Worm (Caenorhabditis elegans) whole organism, L1 larva: ENCODE data around the gene sru-24.

Source experiments
- aha-1 ChIP-seq: fragments of 150-350 bp; optimal IDR thresholded peaks from 2 replicates; lab custom pipeline; 2014; ENCODE audit warnings: missing biosample characterization, missing genetic modification characterization
- ama-1 ChIP-seq: fragments of 150-350 bp; optimal IDR thresholded peaks from 2 replicates; lab custom pipeline; 2014
- blmp-1 ChIP-seq: fragments of 150-350 bp; optimal IDR thresholded peaks from 2 replicates; lab custom pipeline; 2014; ENCODE audit warnings: missing biosample characterization, missing genetic modification characterization
- isw-1 ChIP-seq: fragments of 200-800 bp; sonication (Bioruptor generic); IDR thresholded peaks from 2 replicates; pipeline ENCODE4 v1.3.6; 2022; ENCODE audit warnings: missing genetic modification characterization, missing compliant biosample characterization
- mdl-1 ChIP-seq, 2 experiments: fragments of 150-350 bp; optimal IDR thresholded peaks; 2 replicates each; lab custom pipeline; 2014 to 2017; ENCODE audit warnings: missing biosample characterization in 2 of 2, missing genetic modification characterization in 2 of 2, inconsistent platforms in 1 of 2
- nhr-237 ChIP-seq: fragments of 150-350 bp; optimal IDR thresholded peaks from 2 replicates; lab custom pipeline; 2014; ENCODE audit warnings: missing biosample characterization, missing genetic modification characterization
- pqm-1 ChIP-seq: sonication (generic microtip); optimal IDR thresholded peaks from 3 replicates; lab custom pipeline; 2017; ENCODE audit warnings: missing biosample characterization, missing genetic modification characterization
- zag-1 ChIP-seq: fragments of 150-350 bp; optimal IDR thresholded peaks from 2 replicates; lab custom pipeline; 2014; ENCODE audit warnings: missing biosample characterization, missing genetic modification characterization

DNA sequence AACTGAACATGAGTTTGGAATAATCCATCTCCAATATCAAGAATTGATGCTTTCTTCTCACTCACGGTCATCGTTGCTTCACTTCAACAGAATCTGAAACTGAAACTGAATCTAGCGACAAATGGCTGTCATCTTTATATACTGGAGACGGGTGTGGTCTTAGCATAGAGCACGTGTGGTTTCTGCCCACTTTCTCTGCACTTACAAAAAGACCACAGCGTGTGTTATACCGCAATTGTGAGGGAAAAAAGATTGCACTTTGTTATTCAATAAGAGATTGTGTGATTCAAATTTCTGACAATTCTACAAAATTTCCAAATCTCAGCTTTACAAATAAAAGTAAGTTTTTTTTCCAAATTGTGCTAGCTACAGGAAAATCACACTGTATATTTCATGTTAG lies 25.1 kb downstream of the sru-24 start, which contains the start of gene F48G7.12:
- TF ChIP-seq isw-1 (GFP tag; lab: Robert Waterston, UW) (no peak), ama-1 (lab: Kevin White, UChicago) (no peak), zag-1 (tag; lab: Kevin White, UChicago) (no peak), pqm-1 (tag; lab: Kevin White, UChicago) (no peak), nhr-237 (tag; lab: Kevin White, UChicago) (no peak), blmp-1 (tag; lab: Kevin White, UChicago) (no peak), mdl-1 (tag; optimal IDR thresholded peaks at IDR 0.05; lab: Kevin White, UChicago) (no peak), aha-1 (tag; lab: Kevin White, UChicago) (no peak)
